Worm (Caenorhabditis elegans) whole organism, young adult: ENCODE data around the gene F26H11.8.

Experiments used
- B0019.2 ChIP-seq: fragments of 200-800 bp; sonication (Bioruptor generic); conservative IDR thresholded peaks from 2 replicates; pipeline ENCODE4 v1.3.6; 2022; ENCODE audit warnings: missing genetic modification reagents, missing genetic modification characterization, missing compliant biosample characterization
- B0035.1 ChIP-seq: sonication (generic microtip); optimal IDR thresholded peaks from 2 replicates; lab custom pipeline; 2016; ENCODE audit warnings: missing genetic modification characterization, mild to moderate bottlenecking, missing compliant biosample characterization, missing genotype, missing genetic modification reagents
- D2030.7 ChIP-seq: fragments of 200-800 bp; sonication (Bioruptor generic); IDR thresholded peaks from 2 replicates; pipeline ENCODE4 v1.3.6; 2022; ENCODE audit warnings: missing genetic modification reagents, missing genetic modification characterization, missing compliant biosample characterization
- F33H1.4 ChIP-seq: fragments of 200-800 bp; sonication (Bioruptor generic); IDR thresholded peaks from 2 replicates; pipeline ENCODE4 v1.3.6; 2022; ENCODE audit warnings: missing genetic modification reagents, missing genetic modification characterization, missing compliant biosample characterization
- F37B4.10 ChIP-seq: fragments of 200-800 bp; sonication (Bioruptor generic); IDR thresholded peaks from 2 replicates; pipeline ENCODE4 v1.3.6; 2022; ENCODE audit warnings: missing genetic modification characterization, missing compliant biosample characterization
- F55B11.4 ChIP-seq: sonication (generic microtip); optimal IDR thresholded peaks from 2 replicates; lab custom pipeline; 2016; ENCODE audit warnings: missing compliant biosample characterization, missing genetic modification characterization, borderline replicate concordance; ENCODE audit not compliant: insufficient read depth
- T07F8.4 ChIP-seq: sonication (generic microtip); optimal IDR thresholded peaks from 2 replicates; lab custom pipeline; 2016; ENCODE audit warnings: mild to moderate bottlenecking, missing genetic modification characterization, moderate library complexity, missing compliant biosample characterization
- Y53G8AR.9 ChIP-seq: fragments of 200-800 bp; sonication (Bioruptor generic); conservative IDR thresholded peaks from 2 replicates; pipeline ENCODE4 v1.3.6; 2022; ENCODE audit warnings: missing genetic modification reagents, missing genetic modification characterization, missing compliant biosample characterization
- ZK185.1 ChIP-seq: sonication (generic microtip); optimal IDR thresholded peaks from 2 replicates; lab custom pipeline; 2016; ENCODE audit warnings: mild to moderate bottlenecking, missing genetic modification characterization, missing compliant biosample characterization; ENCODE audit not compliant: poor library complexity, severe bottlenecking
- aptf-3 ChIP-seq: fragments of 200-800 bp; sonication (Bioruptor generic); IDR thresholded peaks from 2 replicates; pipeline ENCODE4 v1.3.6; 2022; ENCODE audit warnings: missing genetic modification characterization, missing compliant biosample characterization
- atf-7 ChIP-seq: sonication (generic microtip); optimal IDR thresholded peaks from 2 replicates; lab custom pipeline; 2017; ENCODE audit warnings: mild to moderate bottlenecking, missing genetic modification characterization, missing compliant biosample characterization
- attf-5 ChIP-seq: fragments of 200-800 bp; sonication (Bioruptor generic); optimal IDR thresholded peaks from 2 replicates; lab custom pipeline; 2018; ENCODE audit warnings: mild to moderate bottlenecking, missing genetic modification characterization, missing compliant biosample characterization
- attf-6 ChIP-seq: fragments of 200-800 bp; sonication (Bioruptor generic); IDR thresholded peaks from 2 replicates; pipeline ENCODE4 v1.3.6; 2022; ENCODE audit warnings: missing genetic modification reagents, missing genetic modification characterization, missing compliant biosample characterization
- bed-1 ChIP-seq: fragments of 200-800 bp; sonication (Bioruptor generic); IDR thresholded peaks from 2 replicates; pipeline ENCODE4 v1.3.6; 2022; ENCODE audit warnings: missing genetic modification reagents, missing genetic modification characterization, missing compliant biosample characterization
- ceh-100 ChIP-seq: fragments of 200-800 bp; sonication (Bioruptor generic); IDR thresholded peaks from 2 replicates; pipeline ENCODE4 v1.3.6; 2022; ENCODE audit warnings: missing genetic modification reagents, missing genetic modification characterization, missing compliant biosample characterization
- ceh-79 ChIP-seq: sonication (generic microtip); optimal IDR thresholded peaks from 2 replicates; lab custom pipeline; 2017; ENCODE audit warnings: mild to moderate bottlenecking, missing genetic modification characterization, missing compliant biosample characterization
- ceh-91 ChIP-seq: fragments of 200-800 bp; sonication (Bioruptor generic); IDR thresholded peaks from 2 replicates; pipeline ENCODE4 v1.3.6; 2022; ENCODE audit warnings: missing genetic modification reagents, missing genetic modification characterization, missing compliant biosample characterization
- chd-7 ChIP-seq: sonication (generic microtip); optimal IDR thresholded peaks from 2 replicates; lab custom pipeline; 2016; ENCODE audit warnings: mild to moderate bottlenecking, missing genetic modification characterization, moderate library complexity, missing compliant biosample characterization
- dox-1 ChIP-seq: fragments of 200-800 bp; sonication (Bioruptor generic); IDR thresholded peaks from 2 replicates; pipeline ENCODE4 v1.3.6; 2022; ENCODE audit warnings: missing genetic modification reagents, missing genetic modification characterization, missing compliant biosample characterization
- egl-44 ChIP-seq: fragments of 200-800 bp; sonication (Bioruptor generic); IDR thresholded peaks from 2 replicates; pipeline ENCODE4 v1.3.6; 2022; ENCODE audit warnings: missing genetic modification reagents, missing genetic modification characterization, missing compliant biosample characterization
- egrh-3 ChIP-seq: fragments of 200-800 bp; sonication (Bioruptor generic); IDR thresholded peaks from 2 replicates; pipeline ENCODE4 v1.3.6; 2022; ENCODE audit warnings: missing genetic modification reagents, missing genetic modification characterization, missing compliant biosample characterization
- ets-4 ChIP-seq: fragments of 200-800 bp; sonication (Bioruptor generic); optimal IDR thresholded peaks from 2 replicates; lab custom pipeline; 2018; ENCODE audit warnings: mild to moderate bottlenecking, missing genetic modification characterization, missing compliant biosample characterization
- him-1 ChIP-seq: sonication (generic microtip); optimal IDR thresholded peaks from 2 replicates; lab custom pipeline; 2016; ENCODE audit warnings: missing genotype, missing genetic modification reagents, missing genetic modification characterization, missing compliant biosample characterization
- hrde-1 ChIP-seq: sonication (generic microtip); optimal IDR thresholded peaks from 2 replicates; lab custom pipeline; 2016; ENCODE audit warnings: missing genetic modification characterization, mild to moderate bottlenecking, missing compliant biosample characterization, moderate library complexity, missing genotype, missing genetic modification reagents, borderline replicate concordance
- let-526 ChIP-seq: fragments of 200-800 bp; sonication (Bioruptor generic); IDR thresholded peaks from 2 replicates; pipeline ENCODE4 v1.3.6; 2022; ENCODE audit warnings: missing genetic modification reagents, missing genetic modification characterization, missing compliant biosample characterization
- let-607 ChIP-seq, 2 experiments: fragments of 200-800 bp in 1 of 2; sonication (Bioruptor generic) in 1 of 2; sonication (generic microtip) in 1 of 2; optimal IDR thresholded peaks; 2 replicates each; lab custom pipeline; 2016 to 2018; ENCODE audit warnings: mild to moderate bottlenecking in 2 of 2, missing compliant biosample characterization in 2 of 2, missing genetic modification characterization in 2 of 2, moderate library complexity in 2 of 2, missing genotype in 1 of 2
- madf-3 ChIP-seq: fragments of 200-800 bp; sonication (Bioruptor generic); IDR thresholded peaks from 2 replicates; pipeline ENCODE4 v1.3.6; 2022; ENCODE audit warnings: missing genetic modification reagents, missing genetic modification characterization, missing compliant biosample characterization
- madf-6 ChIP-seq: fragments of 200-800 bp; sonication (Bioruptor generic); IDR thresholded peaks from 2 replicates; pipeline ENCODE4 v1.3.6; 2022; ENCODE audit warnings: missing genetic modification reagents, missing genetic modification characterization, missing compliant biosample characterization
- nfya-1 ChIP-seq: sonication (generic microtip); optimal IDR thresholded peaks from 2 replicates; lab custom pipeline; 2017; ENCODE audit warnings: antibody characterized with exemption, missing compliant biosample characterization, missing genetic modification characterization, borderline replicate concordance; ENCODE audit not compliant: insufficient read depth
- nhr-80 ChIP-seq: sonication (generic microtip); optimal IDR thresholded peaks from 2 replicates; lab custom pipeline; 2016; ENCODE audit warnings: missing genetic modification characterization, missing compliant biosample characterization
- nhr-90 ChIP-seq: sonication (generic microtip); optimal IDR thresholded peaks from 2 replicates; lab custom pipeline; 2016; ENCODE audit warnings: missing genotype, mild to moderate bottlenecking, missing genetic modification characterization, missing compliant biosample characterization
- rec-8 ChIP-seq, 2 experiments: sonication (generic microtip); optimal IDR thresholded peaks; 2 replicates each; lab custom pipeline; 2016; ENCODE audit warnings: mild to moderate bottlenecking in 2 of 2, missing genetic modification characterization in 2 of 2, missing genetic modification reagents in 2 of 2, missing genotype in 2 of 2, missing biosample characterization in 1 of 2, missing compliant biosample characterization in 1 of 2, moderate library complexity in 1 of 2
- rpc-1 ChIP-seq, 2 experiments: fragments of 150-350 bp in 1 of 2; sonication (generic microtip) in 1 of 2; optimal IDR thresholded peaks; 2 replicates each; lab custom pipeline; 2014 to 2018; ENCODE audit warnings: missing biosample characterization in 1 of 2, missing genetic modification characterization in 1 of 2, missing genetic modification reagents in 1 of 2, missing genotype in 1 of 2
- snpc-1.1 ChIP-seq: sonication (generic microtip); optimal IDR thresholded peaks from 2 replicates; lab custom pipeline; 2017; ENCODE audit warnings: missing genetic modification characterization, mild to moderate bottlenecking, missing compliant biosample characterization, antibody characterized with exemption, moderate library complexity, missing genotype, missing genetic modification reagents; ENCODE audit not compliant: insufficient read depth
- sptf-2 ChIP-seq: fragments of 200-800 bp; sonication (Bioruptor generic); optimal IDR thresholded peaks from 2 replicates; lab custom pipeline; 2018; ENCODE audit warnings: mild to moderate bottlenecking, missing genetic modification characterization, missing compliant biosample characterization
- zfh-2 ChIP-seq: fragments of 200-800 bp; sonication (Bioruptor generic); conservative IDR thresholded peaks from 2 replicates; pipeline ENCODE4 v1.3.6; 2022; ENCODE audit warnings: missing genetic modification reagents, missing genetic modification characterization, missing compliant biosample characterization
- ztf-18 ChIP-seq: sonication (generic microtip); optimal IDR thresholded peaks from 2 replicates; lab custom pipeline; 2016; ENCODE audit warnings: missing genotype, mild to moderate bottlenecking, missing genetic modification characterization, missing compliant biosample characterization
- ztf-25 ChIP-seq: fragments of 200-800 bp; sonication (Bioruptor generic); IDR thresholded peaks from 2 replicates; pipeline ENCODE4 v1.3.6; 2022; ENCODE audit warnings: missing genetic modification reagents, missing genetic modification characterization, missing compliant biosample characterization
- ztf-26 ChIP-seq: sonication (generic microtip); optimal IDR thresholded peaks from 2 replicates; lab custom pipeline; 2017; ENCODE audit warnings: missing genetic modification characterization, missing compliant biosample characterization
- ztf-6 ChIP-seq: fragments of 200-800 bp; sonication (Bioruptor generic); IDR thresholded peaks from 2 replicates; pipeline ENCODE4 v1.3.6; 2022; ENCODE audit warnings: missing genetic modification reagents, missing genetic modification characterization, missing compliant biosample characterization

The F26H11.8 gene

DNA sequence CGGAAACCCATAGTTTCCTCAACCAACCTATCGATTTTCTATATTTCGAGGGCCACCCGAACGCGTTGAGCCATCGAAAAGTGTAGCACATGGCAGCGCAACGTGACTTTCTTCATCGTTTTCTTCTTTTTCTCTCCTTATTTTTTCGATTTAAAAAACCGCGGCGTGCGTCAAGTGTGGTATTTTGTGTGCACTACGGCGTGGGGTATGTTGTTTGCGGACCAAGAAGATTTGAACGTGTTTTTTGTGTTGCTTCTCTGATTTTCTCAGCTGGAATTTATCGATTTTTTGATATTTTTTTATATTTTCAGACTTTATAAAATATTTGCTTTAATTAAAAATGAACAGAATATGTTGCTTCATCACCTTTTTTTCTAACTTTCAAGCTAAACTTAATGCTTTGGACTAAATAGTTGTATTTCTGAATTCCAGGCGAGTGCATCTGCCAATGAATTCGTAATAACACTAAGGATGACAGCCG lies 30.3 kb upstream of the F26H11.8 start, which contains the start of the genes agl-1 and pfs-2 (continued):
- TF ChIP-seq F55B11.4 (no peak), attf-6 (GFP tag; lab: Robert Waterston, UW) (no peak), ceh-79 (no peak), him-1 (tag; lab: Kevin White, UChicago) (no peak), B0035.1 (no peak), rpc-1 (optimal IDR thresholded peaks at IDR 0.05; lab: Kevin White, UChicago) (no peak), rpc-1 (tag; optimal IDR thresholded peaks at IDR 0.05; lab: Kevin White, UChicago) (no peak), ztf-25 (GFP tag; lab: Robert Waterston, UW) (no peak), let-526 (GFP tag; lab: Robert Waterston, UW) (no peak), T07F8.4 (no peak), nfya-1 (tag; lab: Kevin White, UChicago) (no peak), ceh-100 (GFP tag; lab: Robert Waterston, UW) (no peak), nhr-90 (tag; lab: Kevin White, UChicago) (no peak), let-607 (tag; optimal IDR thresholded peaks at IDR 0.05; lab: Kevin White, UChicago) (no peak), nhr-80 (tag; lab: Kevin White, UChicago) (peak; percentile 5), ztf-26 (tag; lab: Kevin White, UChicago) (no peak), F37B4.10 (GFP tag; lab: Robert Waterston, UW) (no peak), attf-5 (GFP tag; lab: Kevin White, UChicago) (peak; percentile 94), F33H1.4 (GFP tag; lab: Robert Waterston, UW) (peak; percentile 29; the same call in 1 of the 2 replicates), atf-7 (tag; lab: Kevin White, UChicago) (no peak), egrh-3 (GFP tag; lab: Robert Waterston, UW) (no peak), rec-8 (tag; optimal IDR thresholded peaks at IDR 0.05; lab: Kevin White, UChicago) (no peak), ztf-18 (tag; lab: Kevin White, UChicago) (peak; percentile 43), hrde-1 (tag; lab: Kevin White, UChicago) (no peak), aptf-3 (GFP tag; lab: Robert Waterston, UW) (no peak), ztf-6 (GFP tag; lab: Robert Waterston, UW) (no peak), ZK185.1 (tag; lab: Kevin White, UChicago) (peak; percentile 20), dox-1 (peak; percentile 35; the same call in 1 of the 2 replicates), madf-3 (no peak)

DNA sequence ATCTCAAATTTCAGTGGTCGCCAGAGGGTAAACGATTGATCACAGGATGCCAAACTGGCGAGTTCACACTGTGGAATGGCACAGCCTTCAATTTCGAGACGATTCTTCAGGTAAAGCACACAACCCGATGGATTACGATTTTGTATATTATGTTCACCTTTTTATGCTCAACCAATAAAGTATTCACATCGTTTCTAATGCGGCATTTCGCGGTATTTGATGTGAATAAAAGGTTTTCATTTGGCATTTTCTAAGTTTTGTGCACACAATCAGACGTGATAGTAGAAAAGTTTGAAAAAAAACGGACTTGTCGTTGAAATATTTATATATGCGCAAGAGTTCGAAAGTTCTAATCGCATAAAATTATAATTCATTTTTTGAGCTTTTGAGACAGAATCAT lies 29.3 kb upstream of the F26H11.8 start:
- TF ChIP-seq atf-7 (tag; lab: Kevin White, UChicago) = no peak
- TF ChIP-seq madf-6 (GFP tag; lab: Robert Waterston, UW) = no peak
- TF ChIP-seq ceh-91 (GFP tag; lab: Robert Waterston, UW) = no peak
- no peak for TF ChIP-seq Y53G8AR.9 (GFP tag; lab: Robert Waterston, UW)
- TF ChIP-seq sptf-2 = no peak
- no peak for TF ChIP-seq chd-7
- peak; percentile 8 for TF ChIP-seq snpc-1.1
- no peak for TF ChIP-seq attf-6 (GFP tag; lab: Robert Waterston, UW)

DNA sequence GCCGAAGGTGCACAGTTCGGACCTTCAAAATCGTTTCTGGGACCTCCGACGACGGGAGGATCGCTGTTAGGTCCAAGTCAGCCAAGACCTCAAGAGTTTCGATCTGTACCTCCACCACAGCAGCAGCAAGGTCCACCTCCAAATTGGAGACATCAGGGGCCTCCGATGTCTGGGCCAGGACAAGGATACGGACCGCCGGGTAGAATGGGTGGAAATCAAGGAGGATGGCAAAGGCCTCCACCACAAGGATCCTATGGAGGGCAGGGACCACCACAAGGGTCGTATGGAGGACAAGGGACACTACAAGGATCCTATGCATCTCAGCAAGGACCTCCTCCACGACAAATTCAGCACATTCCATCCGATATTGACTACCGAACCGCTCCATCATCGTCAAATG lies 27.6 kb upstream of the F26H11.8 start:
- TF ChIP-seq B0019.2 (GFP tag; lab: Robert Waterston, UW) = no peak
- TF ChIP-seq D2030.7 = no peak
- TF ChIP-seq bed-1 (GFP tag; lab: Robert Waterston, UW) = 0 out of 2 replicates have a peak, but pooled peaks have one; percentile 4
- TF ChIP-seq zfh-2 = peak; percentile 52; the same call in 1 of the 2 replicates
- TF ChIP-seq egl-44 (GFP tag; lab: Robert Waterston, UW) = no peak
- no peak for TF ChIP-seq ets-4 (GFP tag; lab: Kevin White, UChicago)
